Worm (Caenorhabditis elegans): ENCODE measurements around the gene C40H1.9.

- TF ChIP-seq nhr-129 (tag; optimal IDR thresholded peaks at IDR 0.05) (no peak), lin-13 (GFP tag; optimal IDR thresholded peaks at IDR 0.05) (no peak), zag-1 (tag; optimal IDR thresholded peaks at IDR 0.05) (no peak), snpc-4 (tag; optimal IDR thresholded peaks at IDR 0.05) (no peak), nhr-237 (tag; optimal IDR thresholded peaks at IDR 0.05) (no peak), fos-1 (tag; optimal IDR thresholded peaks at IDR 0.05) (no peak), ama-1 (optimal IDR thresholded peaks at IDR 0.05) (no peak)
Measured at ce11 chrIII:9324724-9325123, 5.0 kb downstream of the C40H1.9 start, which contains the start of gene C40H1.7.
